Fruit fly (Drosophila melanogaster) whole organism, embryonic: ENCODE data around the gene nkt.

Source experiments
- Adf1 ChIP-seq: fragments of 200-800 bp; sonication (Bioruptor generic); IDR thresholded peaks from 2 replicates; pipeline ENCODE4 v1.3.6; 2022; ENCODE audit warnings: missing biosample characterization, missing genetic modification characterization
- Awh ChIP-seq: fragments of 200-800 bp; sonication (Bioruptor generic); IDR thresholded peaks from 2 replicates; pipeline ENCODE4, ENCODE4 v1.3.6; 2022; ENCODE audit warnings: missing biosample characterization, missing genetic modification characterization
- B-H2 ChIP-seq: fragments of 200-800 bp; sonication (Bioruptor generic); optimal IDR thresholded peaks from 2 replicates; lab custom pipeline; 2018; ENCODE audit warnings: missing biosample characterization, mild to moderate bottlenecking, missing genetic modification characterization
- CG1024 ChIP-seq: fragments of 200-800 bp; sonication (Bioruptor generic); IDR thresholded peaks from 2 replicates; pipeline ENCODE4 v1.3.6; 2022; ENCODE audit warnings: missing biosample characterization, missing genetic modification characterization
- CG10274 ChIP-seq: fragments of 200-800 bp; sonication (Bioruptor generic); optimal IDR thresholded peaks from 3 replicates; lab custom pipeline; 2017; ENCODE audit warnings: missing biosample characterization, mild to moderate bottlenecking, missing genetic modification characterization
- CG10431 ChIP-seq: fragments of 200-800 bp; sonication (Bioruptor generic); optimal IDR thresholded peaks from 3 replicates; lab custom pipeline; 2018; ENCODE audit warnings: missing biosample characterization, mild to moderate bottlenecking, missing genetic modification characterization
- CG11504 ChIP-seq: fragments of 200-800 bp; sonication (Bioruptor generic); optimal IDR thresholded peaks from 3 replicates; lab custom pipeline; 2019; ENCODE audit warnings: missing biosample characterization, mild to moderate bottlenecking, missing genetic modification characterization, moderate library complexity
- CG12236 ChIP-seq: fragments of 200-800 bp; sonication (Bioruptor generic); optimal IDR thresholded peaks from 2 replicates; lab custom pipeline; 2016; ENCODE audit warnings: missing biosample characterization, missing genetic modification characterization
- CG12744 ChIP-seq: fragments of 200-800 bp; sonication (Bioruptor generic); optimal IDR thresholded peaks from 2 replicates; lab custom pipeline; 2016; ENCODE audit warnings: missing biosample characterization, missing genetic modification characterization
- CG15479 ChIP-seq: fragments of 200-800 bp; sonication (Bioruptor generic); optimal IDR thresholded peaks from 3 replicates; lab custom pipeline; 2019; ENCODE audit warnings: missing biosample characterization, mild to moderate bottlenecking, missing genetic modification characterization, moderate library complexity
- CG17186 ChIP-seq: fragments of 200-800 bp; sonication (Bioruptor generic); optimal IDR thresholded peaks from 3 replicates; lab custom pipeline; 2017; ENCODE audit warnings: missing biosample characterization, missing genetic modification reagents, missing genetic modification characterization
- CG17385 ChIP-seq: fragments of 200-800 bp; sonication (Bioruptor generic); optimal IDR thresholded peaks from 3 replicates; lab custom pipeline; 2018; ENCODE audit warnings: missing biosample characterization, mild to moderate bottlenecking, missing genetic modification characterization
- CG31224 ChIP-seq: fragments of 200-800 bp; sonication (Bioruptor generic); IDR thresholded peaks from 2 replicates; pipeline ENCODE4 v1.3.6; 2022; ENCODE audit warnings: missing biosample characterization, missing genetic modification characterization
- CG3281 ChIP-seq: fragments of 200-800 bp; sonication (Bioruptor generic); optimal IDR thresholded peaks from 3 replicates; lab custom pipeline; 2017; ENCODE audit warnings: missing biosample characterization, mild to moderate bottlenecking, missing genetic modification characterization
- CG4854 ChIP-seq: fragments of 200-800 bp; sonication (Bioruptor generic); optimal IDR thresholded peaks from 2 replicates; lab custom pipeline; 2016; ENCODE audit warnings: missing biosample characterization, missing genetic modification characterization, inconsistent platforms
- CG6272 ChIP-seq: fragments of 200-800 bp; sonication (Bioruptor generic); IDR thresholded peaks from 2 replicates; pipeline ENCODE4 v1.3.6; 2022; ENCODE audit warnings: missing biosample characterization, missing genetic modification characterization
- CG6791 ChIP-seq: fragments of 200-800 bp; sonication (Bioruptor generic); IDR thresholded peaks from 3 replicates; pipeline ENCODE4 v1.3.6; 2022; ENCODE audit warnings: missing biosample characterization, missing genetic modification characterization; ENCODE audit not compliant: partially characterized antibody
- CG8290 ChIP-seq, 3 experiments: fragments of 200-800 bp; sonication (Bioruptor generic); optimal IDR thresholded peaks; 2 replicates each; lab custom pipeline; 2016 to 2019; ENCODE audit warnings: missing biosample characterization in 3 of 3, missing genetic modification characterization in 3 of 3, mild to moderate bottlenecking in 2 of 3, moderate library complexity in 1 of 3
- CTCF ChIP-seq: fragments of 200-800 bp; sonication (Bioruptor generic); optimal IDR thresholded peaks from 2 replicates; lab custom pipeline; 2017; ENCODE audit warnings: missing biosample characterization, mild to moderate bottlenecking, missing genetic modification characterization, moderate library complexity
- E2f1 ChIP-seq: fragments of 200-800 bp; sonication (Bioruptor generic); IDR thresholded peaks from 2 replicates; pipeline ENCODE4 v1.3.6; 2022; ENCODE audit warnings: missing biosample characterization, missing genetic modification characterization
- HmgZ ChIP-seq: fragments of 200-800 bp; sonication (Bioruptor generic); optimal IDR thresholded peaks from 2 replicates; lab custom pipeline; 2018; ENCODE audit warnings: missing biosample characterization, mild to moderate bottlenecking, missing genetic modification characterization
- Hr51 ChIP-seq, 2 experiments: fragments of 200-800 bp; sonication (Bioruptor generic); optimal IDR thresholded peaks; 2 replicates in 1 of 2; 3 replicates in 1 of 2; lab custom pipeline; 2016 to 2018; ENCODE audit warnings: missing biosample characterization in 2 of 2, missing genetic modification characterization in 2 of 2, mild to moderate bottlenecking in 1 of 2, moderate library complexity in 1 of 2
- Hr78 ChIP-seq, 2 experiments: fragments of 200-800 bp in 1 of 2; fragments of >200 bp in 1 of 2; sonication (Bioruptor generic) in 1 of 2; optimal IDR thresholded peaks; 2 replicates each; lab custom pipeline; 2017 to 2019; ENCODE audit warnings: missing biosample characterization in 2 of 2, missing genetic modification characterization in 2 of 2, mild to moderate bottlenecking in 1 of 2, moderate library complexity in 1 of 2
- Lim3 ChIP-seq: fragments of 200-800 bp; sonication (Bioruptor generic); IDR thresholded peaks from 2 replicates; pipeline ENCODE4 v1.3.6; 2022; ENCODE audit warnings: missing biosample characterization, missing genetic modification characterization
- MTF-1 ChIP-seq: fragments of 200-800 bp; sonication (Bioruptor generic); optimal IDR thresholded peaks from 2 replicates; lab custom pipeline; 2018; ENCODE audit warnings: missing biosample characterization, mild to moderate bottlenecking, missing genetic modification characterization, borderline replicate concordance
- Oaz ChIP-seq: fragments of 200-800 bp; sonication (Bioruptor generic); IDR thresholded peaks from 2 replicates; pipeline ENCODE4 v1.3.6; 2022; ENCODE audit warnings: missing biosample characterization, missing genetic modification characterization
- Poxn ChIP-seq: fragments of 200-800 bp; sonication (Bioruptor generic); IDR thresholded peaks from 2 replicates; pipeline ENCODE4 v1.3.6; 2022; ENCODE audit warnings: missing biosample characterization, missing genetic modification characterization
- al ChIP-seq: fragments of 200-800 bp; sonication (Bioruptor generic); IDR thresholded peaks from 2 replicates; pipeline ENCODE4 v1.3.6; 2022; ENCODE audit warnings: missing biosample characterization, missing genetic modification characterization
- caup ChIP-seq: fragments of 200-800 bp; sonication (Bioruptor generic); optimal IDR thresholded peaks from 3 replicates; lab custom pipeline; 2017; ENCODE audit warnings: missing biosample characterization, mild to moderate bottlenecking, missing genetic modification characterization, moderate library complexity; ENCODE audit not compliant: severe bottlenecking
- esg ChIP-seq: fragments of 200-800 bp; sonication (Bioruptor generic); conservative IDR thresholded peaks from 2 replicates; pipeline ENCODE4 v1.3.6; 2022; ENCODE audit warnings: missing biosample characterization, missing genetic modification characterization
- grn ChIP-seq: fragments of 200-800 bp; sonication (Bioruptor generic); optimal IDR thresholded peaks from 3 replicates; lab custom pipeline; 2017; ENCODE audit warnings: missing biosample characterization, missing genetic modification characterization
- ham ChIP-seq: fragments of 200-800 bp; sonication (Bioruptor generic); IDR thresholded peaks from 2 replicates; pipeline ENCODE4 v1.3.6; 2022; ENCODE audit warnings: missing biosample characterization, missing genetic modification characterization
- hkb ChIP-seq, 2 experiments: fragments of 200-800 bp in 1 of 2; fragments of >200 bp in 1 of 2; sonication (Bioruptor generic) in 1 of 2; IDR thresholded peaks in 1 of 2; optimal IDR thresholded peaks in 1 of 2; 2 replicates each; pipeline versions ENCODE4 v1.3.6 to Lab custom; 2017 to 2022; ENCODE audit warnings: missing biosample characterization in 1 of 2, missing genetic modification characterization in 1 of 2
- ken ChIP-seq: fragments of 200-800 bp; sonication (Bioruptor generic); IDR thresholded peaks from 3 replicates; pipeline ENCODE4 v1.3.6; 2022; ENCODE audit warnings: missing biosample characterization, missing genetic modification characterization
- lab ChIP-seq: fragments of 200-800 bp; sonication (Bioruptor generic); optimal IDR thresholded peaks from 3 replicates; lab custom pipeline; 2017; ENCODE audit warnings: missing biosample characterization, missing genetic modification characterization, mild to moderate bottlenecking, moderate library complexity, missing genetic modification reagents
- mam ChIP-seq: fragments of 200-800 bp; sonication (Bioruptor generic); optimal IDR thresholded peaks from 3 replicates; lab custom pipeline; 2016; ENCODE audit warnings: missing biosample characterization, missing genetic modification characterization
- nmo ChIP-seq: fragments of 200-800 bp; sonication (Bioruptor generic); optimal IDR thresholded peaks from 2 replicates; lab custom pipeline; 2018; ENCODE audit warnings: missing biosample characterization, mild to moderate bottlenecking, missing genetic modification characterization, moderate library complexity
- otp ChIP-seq: fragments of 200-800 bp; sonication (Bioruptor generic); IDR thresholded peaks from 3 replicates; pipeline ENCODE4, ENCODE4 v1.3.6; 2022; ENCODE audit warnings: missing biosample characterization, missing genetic modification characterization
- pho ChIP-seq: fragments of 200-800 bp; sonication (Bioruptor generic); optimal IDR thresholded peaks from 2 replicates; lab custom pipeline; 2016; ENCODE audit warnings: missing biosample characterization, missing genetic modification characterization
- prd ChIP-seq, 3 experiments: fragments of >200 bp in 2 of 3; fragments of 200-800 bp in 1 of 3; sonication (Bioruptor generic) in 1 of 3; optimal IDR thresholded peaks in 2 of 3; IDR thresholded peaks in 1 of 3; 2 replicates in 2 of 3; 3 replicates in 1 of 3; pipeline versions ENCODE4 v1.3.6 to Lab custom; 2017 to 2022; ENCODE audit warnings: missing biosample characterization in 1 of 3, missing genetic modification characterization in 1 of 3
- sens ChIP-seq: fragments of 200-800 bp; sonication (Bioruptor generic); peaks from one replicate; lab custom pipeline; 2016; ENCODE audit warnings: missing biosample characterization, missing genetic modification characterization
- sens-2 ChIP-seq: fragments of 200-800 bp; sonication (Bioruptor generic); IDR thresholded peaks from 2 replicates; pipeline ENCODE4 v1.3.6; 2022; ENCODE audit warnings: missing biosample characterization, missing genetic modification characterization
- sim ChIP-seq: fragments of 200-800 bp; sonication (Bioruptor generic); IDR thresholded peaks from 2 replicates; pipeline ENCODE4 v1.3.6; 2022; ENCODE audit warnings: missing biosample characterization, missing genetic modification characterization
- yki ChIP-seq: fragments of >200 bp; optimal IDR thresholded peaks from 3 replicates; lab custom pipeline; 2018
- zen ChIP-seq: fragments of 200-800 bp; sonication (Bioruptor generic); optimal IDR thresholded peaks from 3 replicates; lab custom pipeline; 2018; ENCODE audit warnings: missing biosample characterization, mild to moderate bottlenecking, missing genetic modification characterization, moderate library complexity
- zfh1 ChIP-seq: fragments of 200-800 bp; sonication (Bioruptor generic); IDR thresholded peaks from 3 replicates; pipeline ENCODE4 v1.3.6; 2022; ENCODE audit warnings: missing biosample characterization, missing genetic modification characterization

nkt gene

dm6 chr3L:11239191-11239641, 38.1 kb downstream of the nkt start (continued):
- TF ChIP-seq Hr78 (GFP tag; optimal IDR thresholded peaks at IDR 0.05; lab: Kevin White, UChicago), result no peak
- TF ChIP-seq Adf1, result no peak
- TF ChIP-seq CG8290 (GFP tag; optimal IDR thresholded peaks at IDR 0.05; lab: Kevin White, UChicago), result no peak
- peak in 1 of 2 experiments; percentile 47 for TF ChIP-seq CG8290 (tag; optimal IDR thresholded peaks at IDR 0.05; lab: Kevin White, UChicago)
- no peak for TF ChIP-seq esg (GFP tag; lab: Robert Waterston, UW)
- peak; percentile 14 for TF ChIP-seq HmgZ
- TF ChIP-seq otp, result no peak
- TF ChIP-seq CG6272, result no peak
- TF ChIP-seq CG11504 (tag; lab: Kevin White, UChicago), result no peak
- TF ChIP-seq ken (GFP tag; lab: Robert Waterston, UW), result no peak
- TF ChIP-seq CG12744 (GFP tag; lab: Kevin White, UChicago), result no peak
- TF ChIP-seq zen (tag; lab: Kevin White, UChicago), result no peak

DNA sequence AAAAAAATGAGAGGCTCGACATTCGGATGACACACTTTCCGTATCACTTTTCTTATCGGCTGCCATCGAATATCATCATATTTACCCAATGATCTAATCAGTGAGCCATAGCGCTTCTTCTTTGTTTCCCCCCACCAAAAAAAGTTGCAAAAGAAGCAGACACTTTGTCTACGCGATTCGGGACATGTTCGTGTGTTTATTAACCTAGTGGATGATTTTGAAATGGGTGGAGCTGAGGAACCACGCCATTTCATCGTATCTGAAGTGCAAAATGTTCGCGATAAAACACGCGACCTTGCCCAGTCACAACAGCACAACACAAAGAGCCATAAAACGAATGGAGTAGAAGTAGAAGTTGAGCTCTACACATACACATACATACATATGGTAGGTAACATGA, 40.8 kb downstream of the nkt start:
- TF ChIP-seq Oaz (GFP tag; lab: Robert Waterston, UW), result no peak
- TF ChIP-seq CG17385 (GFP tag; lab: Kevin White, UChicago), result peak; percentile 31
- TF ChIP-seq prd (optimal IDR thresholded peaks at IDR 0.05; lab: Kevin White, UChicago), result no peak
- peak; percentile 35; the same call in 1 of the 3 replicates for TF ChIP-seq prd (GFP tag; IDR thresholded peaks at IDR 0.05; lab: Robert Waterston, UW)
- no peak for TF ChIP-seq CTCF (GFP tag; lab: Kevin White, UChicago)
- 0 out of 2 replicates have a peak, but pooled peaks have one; percentile 33 for TF ChIP-seq Awh
- no peak for TF ChIP-seq CG3281 (GFP tag; lab: Kevin White, UChicago)
- no peak for TF ChIP-seq CG4854
- TF ChIP-seq zfh1 (GFP tag; lab: Robert Waterston, UW), result 0 out of 3 replicates have a peak, but pooled peaks have one; percentile 27
- TF ChIP-seq lab (GFP tag; lab: Kevin White, UChicago), result peak; percentile 5
- TF ChIP-seq CG15479 (GFP tag; lab: Kevin White, UChicago), result peak; percentile 31
- no peak for TF ChIP-seq Poxn (GFP tag; lab: Robert Waterston, UW)
- TF ChIP-seq zen (tag; lab: Kevin White, UChicago), result peak; percentile 5
- no peak for TF ChIP-seq Hr51 (GFP tag; optimal IDR thresholded peaks at IDR 0.05; lab: Kevin White, UChicago)
- TF ChIP-seq grn (GFP tag; lab: Kevin White, UChicago), result peak; percentile 65
- TF ChIP-seq CG12236, result no peak

DNA sequence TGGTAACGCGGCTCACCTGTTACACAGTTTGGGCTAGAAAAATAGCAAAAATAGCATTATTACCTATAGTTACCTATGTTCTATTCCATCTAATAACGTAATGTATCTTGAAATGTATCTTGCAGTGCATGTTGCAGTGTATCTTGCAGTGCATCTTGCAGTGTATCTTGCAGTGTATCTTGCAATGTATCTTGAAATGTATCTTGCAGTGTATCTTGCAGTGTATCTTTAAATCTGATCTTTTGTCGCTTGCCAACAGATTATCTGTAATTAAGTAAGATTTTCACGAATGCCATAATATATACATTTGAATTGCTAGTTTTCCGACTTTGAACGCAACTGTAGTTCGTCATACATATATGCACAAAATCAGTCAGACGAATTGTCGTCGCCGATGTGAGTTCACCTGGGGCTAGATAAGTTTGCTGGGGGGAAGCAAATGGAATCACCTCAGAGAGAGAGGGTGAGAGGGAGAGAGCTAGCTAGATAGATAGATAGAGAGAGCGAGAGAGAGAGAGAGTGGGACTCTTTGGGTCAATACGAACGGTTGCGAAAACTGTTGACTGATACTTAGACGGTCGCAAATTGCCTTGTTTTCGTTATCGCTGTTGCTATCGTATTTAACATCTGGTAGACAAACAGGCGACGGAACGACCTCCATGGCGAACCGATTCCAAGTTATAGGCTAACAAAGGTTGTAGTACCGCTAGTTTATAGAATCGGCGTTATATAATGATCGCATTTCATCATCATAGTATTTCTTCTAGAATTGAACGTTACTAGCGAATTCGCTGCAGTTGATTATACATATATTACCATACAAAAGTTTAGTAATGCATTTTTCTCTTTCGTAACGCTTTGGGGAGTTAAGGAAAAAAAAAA, 41.5 kb downstream of the nkt start:
- TF ChIP-seq nmo (no peak), E2f1 (GFP tag; lab: Robert Waterston, UW) (no peak), B-H2 (GFP tag; lab: Kevin White, UChicago) (no peak), CG10431 (no peak), mam (no peak), MTF-1 (GFP tag; lab: Kevin White, UChicago) (no peak), CG10274 (GFP tag; lab: Kevin White, UChicago) (no peak), Awh (0 out of 2 replicates have a peak, but pooled peaks have one; percentile 35), sens-2 (GFP tag; lab: Robert Waterston, UW) (0 out of 2 replicates have a peak, but pooled peaks have one; percentile 12), al (GFP tag; lab: Robert Waterston, UW) (no peak), hkb (optimal IDR thresholded peaks at IDR 0.05; lab: Kevin White, UChicago) (no peak), hkb (GFP tag; IDR thresholded peaks at IDR 0.05; lab: Robert Waterston, UW) (peak; percentile 45; the same call in 1 of the 2 replicates), CG1024 (no peak), caup (GFP tag; lab: Kevin White, UChicago) (peak; percentile 8), pho (GFP tag; lab: Kevin White, UChicago) (peak; percentile 7), sens (GFP tag; lab: Kevin White, UChicago) (peak; percentile 62), ham (no peak), sim (GFP tag; lab: Robert Waterston, UW) (no peak), HmgZ (no peak), CG31224 (GFP tag; lab: Robert Waterston, UW) (no peak), Lim3 (no peak), yki (lab: Kevin White, UChicago) (peak; percentile 22), CG17186 (GFP tag; lab: Kevin White, UChicago) (no peak), CG6791 (no peak)
